Fruit fly (Drosophila melanogaster): Measurements from ENCODE around the gene CG13722.

The CG13722 gene

DNA sequence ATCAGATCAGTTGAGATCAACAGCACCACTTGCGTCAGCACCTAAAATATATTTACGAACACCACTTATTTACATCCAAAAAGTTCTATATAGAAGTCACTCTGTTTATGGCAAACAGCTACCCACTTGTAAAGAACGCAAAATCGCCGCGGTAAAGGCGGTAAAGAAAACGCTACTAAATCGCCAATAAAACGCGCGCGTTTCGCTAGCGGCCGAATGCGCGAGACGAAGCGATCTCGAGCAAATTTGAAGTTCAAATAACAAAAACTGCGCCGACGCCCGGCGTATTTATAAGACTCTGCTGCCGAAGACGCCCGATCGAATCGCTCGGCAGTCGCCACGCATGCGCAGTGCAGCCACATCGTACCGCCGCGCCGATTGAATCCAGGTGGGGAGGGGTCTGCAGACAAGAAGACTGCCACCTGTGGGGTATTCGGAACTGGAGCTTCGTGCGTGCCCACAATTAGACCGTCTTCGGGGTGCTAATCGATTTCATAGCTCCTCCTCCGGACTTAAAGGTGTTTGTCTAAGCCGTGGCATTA is at the start of gene CG13722:
Gene CG13722, minus strand, starts transcription at position 262 of the 542 bp plus-strand sequence.
- TF ChIP-seq pan (optimal IDR thresholded peaks at IDR 0.05) (no peak), pan (GFP tag; optimal IDR thresholded peaks at IDR 0.05 in 1 of 2, IDR thresholded peaks at IDR 0.05 in 1 of 2) (peak in 1 of 2 experiments; percentile 15), CG4282 (GFP tag; optimal IDR thresholded peaks at IDR 0.05) (no peak), vnd (GFP tag; IDR thresholded peaks at IDR 0.05; ENCODE audit: partially characterized antibody) (no peak), phol (tag; optimal IDR thresholded peaks at IDR 0.05) (no peak), chinmo (GFP tag; IDR thresholded peaks at IDR 0.05; ENCODE audit: partially characterized antibody) (0 out of 4 replicates have a peak, but pooled peaks have one; percentile 64), eyg (GFP tag; optimal IDR thresholded peaks at IDR 0.05) (no peak), otp (GFP tag; IDR thresholded peaks at IDR 0.05) (peak; percentile 65; the same call in 2 of the 3 replicates), sna (GFP tag; IDR thresholded peaks at IDR 0.05; ENCODE audit: partially characterized antibody) (0 out of 2 replicates have a peak, but pooled peaks have one; percentile 18), Deaf1 (tag; optimal IDR thresholded peaks at IDR 0.05) (peak; percentile 93), bigmax (GFP tag; optimal IDR thresholded peaks at IDR 0.05) (no peak), nom (GFP tag; optimal IDR thresholded peaks at IDR 0.05) (peak; percentile 60), CG10274 (GFP tag; optimal IDR thresholded peaks at IDR 0.05) (peak; percentile 13), CG7963 (GFP tag; IDR thresholded peaks at IDR 0.05; ENCODE audit: partially characterized antibody) (0 out of 3 replicates have a peak, but pooled peaks have one; percentile 7), crol (GFP tag; IDR thresholded peaks at IDR 0.05) (0 out of 2 replicates have a peak, but pooled peaks have one; percentile 47), Myb (GFP tag; optimal IDR thresholded peaks at IDR 0.05) (no peak), sens-2 (GFP tag; IDR thresholded peaks at IDR 0.05) (no peak), Rfx (GFP tag; IDR thresholded peaks at IDR 0.05) (0 out of 2 replicates have a peak, but pooled peaks have one; percentile 18), H15 (GFP tag; IDR thresholded peaks at IDR 0.05) (0 out of 3 replicates have a peak, but pooled peaks have one; percentile 34), E2f2 (GFP tag; IDR thresholded peaks at IDR 0.05) (0 out of 2 replicates have a peak, but pooled peaks have one; percentile 13), CHES-1-like (GFP tag; optimal IDR thresholded peaks at IDR 0.05) (no peak), CG8359 (GFP tag; optimal IDR thresholded peaks at IDR 0.05; ENCODE audit: borderline replicate concordance) (peak; percentile 99), Dll (GFP tag; IDR thresholded peaks at IDR 0.05; ENCODE audit: partially characterized antibody) (0 out of 4 replicates have a peak, but pooled peaks have one; percentile 14), CG32767 (GFP tag; IDR thresholded peaks at IDR 0.05) (no peak), dysf (GFP tag; IDR thresholded peaks at IDR 0.05) (0 out of 3 replicates have a peak, but pooled peaks have one; percentile 14), gsb (GFP tag; IDR thresholded peaks at IDR 0.05) (no peak), CG14441 (GFP tag; IDR thresholded peaks at IDR 0.05) (peak; percentile 16; the same call in 1 of the 2 replicates), nerfin-1 (tag; optimal IDR thresholded peaks at IDR 0.05) (no peak), CG34422 (GFP tag; IDR thresholded peaks at IDR 0.05) (0 out of 3 replicates have a peak, but pooled peaks have one; percentile 15)

DNA sequence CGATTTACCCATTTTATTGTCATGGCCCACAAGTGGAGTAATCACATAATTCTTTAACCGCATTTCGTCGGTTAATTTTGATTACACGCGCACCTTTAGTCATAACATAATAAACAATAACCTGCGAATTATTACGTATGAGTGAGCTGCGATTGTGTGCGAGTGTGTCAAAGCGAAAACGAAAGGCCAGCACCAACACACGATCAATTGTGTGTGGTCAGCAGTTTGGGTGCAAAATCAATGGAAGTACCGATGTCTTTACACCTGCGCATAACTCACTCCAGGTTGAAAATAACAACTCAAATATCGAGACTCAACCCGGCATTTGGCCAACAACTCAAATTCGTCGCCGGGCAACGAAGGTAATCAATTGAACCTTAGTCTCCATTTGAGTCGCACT is 43.7 kb upstream of the CG13722 start:
- TF ChIP-seq vnd (GFP tag; IDR thresholded peaks at IDR 0.05; ENCODE audit: partially characterized antibody) (no peak), z (GFP tag; IDR thresholded peaks at IDR 0.05) (peak; percentile 90), chinmo (GFP tag; IDR thresholded peaks at IDR 0.05; ENCODE audit: partially characterized antibody) (0 out of 4 replicates have a peak, but pooled peaks have one; percentile 39)

DNA sequence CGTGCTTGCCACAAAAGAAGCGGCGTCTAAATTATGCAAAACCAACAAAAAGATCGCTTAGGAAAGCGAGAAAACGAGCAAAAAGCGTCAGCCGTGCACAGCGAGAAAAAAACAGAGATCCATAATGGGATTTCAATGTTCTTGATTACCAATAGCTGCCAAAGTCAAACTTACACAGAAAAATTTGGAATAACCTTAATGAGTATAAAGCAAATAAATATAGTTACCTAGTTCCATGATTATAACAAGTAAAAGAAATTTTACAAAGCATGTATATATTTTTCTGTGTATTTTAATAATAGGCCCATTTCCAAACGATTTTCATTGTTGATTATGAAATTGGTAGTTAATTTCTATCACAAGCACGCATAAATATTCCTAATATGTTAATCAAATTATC is 43.2 kb upstream of the CG13722 start:
- no peak for TF ChIP-seq tna (GFP tag; IDR thresholded peaks at IDR 0.05; ENCODE audit: partially characterized antibody)
- TF ChIP-seq H2.0 (GFP tag; IDR thresholded peaks at IDR 0.05), result peak; percentile 36; the same call in 1 of the 2 replicates
- no peak for TF ChIP-seq CG42726 (GFP tag; IDR thresholded peaks at IDR 0.05; ENCODE audit: partially characterized antibody)
- TF ChIP-seq sna (GFP tag; IDR thresholded peaks at IDR 0.05; ENCODE audit: partially characterized antibody), result no peak
- no peak; the same call in 1 of the 2 replicates for TF ChIP-seq CG17328 (GFP tag; IDR thresholded peaks at IDR 0.05)
- no peak for TF ChIP-seq CG7786 (GFP tag; optimal IDR thresholded peaks at IDR 0.05)
- TF ChIP-seq CG8089 (GFP tag; optimal IDR thresholded peaks at IDR 0.05), result no peak
- TF ChIP-seq Aef1 (GFP tag; IDR thresholded peaks at IDR 0.05), result peak; percentile 27; the same call in 1 of the 3 replicates
- no peak for TF ChIP-seq eve (GFP tag; optimal IDR thresholded peaks at IDR 0.05)
- TF ChIP-seq tio (GFP tag; optimal IDR thresholded peaks at IDR 0.05), result no peak
- 0 out of 3 replicates have a peak, but pooled peaks have one; percentile 13 for TF ChIP-seq jigr1 (GFP tag; IDR thresholded peaks at IDR 0.05)
- no peak for TF ChIP-seq repo (GFP tag; optimal IDR thresholded peaks at IDR 0.05)
- no peak for TF ChIP-seq kay (GFP tag; optimal IDR thresholded peaks at IDR 0.05)
- TF ChIP-seq CG31388 (GFP tag; optimal IDR thresholded peaks at IDR 0.05), result no peak
- no peak for TF ChIP-seq NfI (GFP tag; optimal IDR thresholded peaks at IDR 0.05)
- no peak for TF ChIP-seq pb (GFP tag; optimal IDR thresholded peaks at IDR 0.05)
- no peak for TF ChIP-seq knrl (GFP tag; IDR thresholded peaks at IDR 0.05; ENCODE audit: partially characterized antibody)
- TF ChIP-seq CG1529 (GFP tag; optimal IDR thresholded peaks at IDR 0.05), result no peak
- no peak for TF ChIP-seq Hey (tag; optimal IDR thresholded peaks at IDR 0.05)
